Worm (Caenorhabditis elegans): Measurements from ENCODE around the gene dyc-1.

dyc-1 gene

DNA sequence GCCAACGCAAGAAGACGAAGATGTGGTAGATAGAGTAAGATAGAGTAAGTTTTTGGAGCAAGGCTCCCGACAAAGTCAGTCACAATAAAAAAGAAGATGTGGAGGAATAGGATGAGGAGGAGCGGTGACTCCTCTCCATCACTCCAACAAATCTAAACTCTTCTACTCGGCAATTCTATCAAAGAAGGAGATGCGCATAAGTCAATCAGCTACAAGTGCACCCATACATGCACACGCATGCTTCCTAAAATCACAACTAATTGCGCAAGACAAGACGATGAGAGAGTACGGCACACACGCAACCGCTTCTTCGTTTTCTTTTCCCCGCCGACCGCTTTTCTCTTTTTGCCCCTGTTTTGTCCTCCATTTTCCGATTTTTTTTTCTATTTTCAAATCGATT lies 1.7 kb upstream of the dyc-1 start:
- TF ChIP-seq lin-11 (tag; optimal IDR thresholded peaks at IDR 0.05), result no peak
- no peak for TF ChIP-seq ama-1 (optimal IDR thresholded peaks at IDR 0.05)
- TF ChIP-seq pha-2 (tag; optimal IDR thresholded peaks at IDR 0.05), result no peak
- TF ChIP-seq unc-42 (tag; optimal IDR thresholded peaks at IDR 0.05), result peak; percentile 89

DNA sequence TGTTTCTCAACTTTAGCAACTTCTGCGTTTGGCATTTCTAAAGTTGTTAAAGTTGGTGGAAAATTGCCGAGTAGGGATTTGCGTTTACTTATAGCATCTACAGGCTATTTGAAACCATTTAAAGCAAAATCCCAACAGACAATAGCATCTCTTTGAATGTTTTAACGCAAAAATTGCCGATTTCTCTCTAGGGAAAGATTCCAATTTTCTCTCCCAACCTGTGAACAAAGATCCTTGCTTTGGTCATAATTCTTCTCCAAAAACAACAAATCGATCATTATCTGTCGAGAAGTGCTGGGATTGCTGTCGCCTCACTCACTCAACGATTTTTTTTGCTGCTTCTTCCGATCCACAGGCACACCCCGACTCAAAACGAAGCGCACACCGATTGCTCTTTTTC lies 4.4 kb downstream of the dyc-1 start:
- TF ChIP-seq odd-2 (tag; optimal IDR thresholded peaks at IDR 0.05) (no peak), elt-2 (tag; optimal IDR thresholded peaks at IDR 0.05) (no peak), hlh-13 (GFP tag; optimal IDR thresholded peaks at IDR 0.05) (no peak), ceh-30 (tag; optimal IDR thresholded peaks at IDR 0.05) (no peak), syd-9 (tag; optimal IDR thresholded peaks at IDR 0.05) (no peak), F13H6.1 (tag; optimal IDR thresholded peaks at IDR 0.05) (no peak), elt-4 (tag; optimal IDR thresholded peaks at IDR 0.05) (no peak), pag-3 (tag; optimal IDR thresholded peaks at IDR 0.05; ENCODE audit: borderline replicate concordance) (no peak)

DNA sequence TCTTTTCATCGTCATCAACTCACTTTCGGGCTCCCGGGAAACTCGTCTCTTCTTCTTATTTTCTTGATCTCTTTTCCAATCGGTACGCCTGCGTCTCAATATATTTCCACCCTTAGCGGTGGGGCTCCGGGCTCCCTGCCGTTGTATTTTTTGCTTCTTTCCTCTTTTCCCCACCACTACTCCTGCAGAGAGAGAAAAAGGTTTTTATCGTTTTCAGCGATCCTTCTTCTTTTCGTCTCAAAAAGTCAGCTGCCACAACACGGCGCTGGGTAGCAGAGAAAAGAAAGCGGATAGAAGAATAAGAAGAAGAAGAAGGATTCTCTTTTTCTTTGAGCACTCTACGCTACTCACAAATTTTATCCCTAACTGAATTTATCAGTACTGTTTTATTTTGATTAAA lies 5.5 kb downstream of the dyc-1 start:
- no peak for TF ChIP-seq nhr-11 (tag; optimal IDR thresholded peaks at IDR 0.05)
- no peak for TF ChIP-seq ama-1 (optimal IDR thresholded peaks at IDR 0.05)
- no peak for TF ChIP-seq mec-3 (tag; optimal IDR thresholded peaks at IDR 0.05; ENCODE audit: borderline replicate concordance)
- no peak for TF ChIP-seq hlh-6 (tag; optimal IDR thresholded peaks at IDR 0.05)
- peak; percentile 23 for TF ChIP-seq nfya-1 (tag; optimal IDR thresholded peaks at IDR 0.05)
- TF ChIP-seq odd-2 (tag; optimal IDR thresholded peaks at IDR 0.05), result no peak
- TF ChIP-seq Y22D7AL.16 (tag; optimal IDR thresholded peaks at IDR 0.05), result no peak
- TF ChIP-seq ceh-34 (tag; optimal IDR thresholded peaks at IDR 0.05), result no peak
- no peak for TF ChIP-seq pax-1 (tag; optimal IDR thresholded peaks at IDR 0.05)
- TF ChIP-seq unc-55 (GFP tag; optimal IDR thresholded peaks at IDR 0.05), result peak; percentile 17
- TF ChIP-seq ztf-16 (tag; optimal IDR thresholded peaks at IDR 0.05), result no peak
- TF ChIP-seq ceh-9 (tag; optimal IDR thresholded peaks at IDR 0.05), result no peak
- no peak for TF ChIP-seq hlh-15 (tag; optimal IDR thresholded peaks at IDR 0.05)
- TF ChIP-seq fkh-10 (GFP tag; optimal IDR thresholded peaks at IDR 0.05), result no peak
- TF ChIP-seq unc-42 (tag; optimal IDR thresholded peaks at IDR 0.05), result no peak
- TF ChIP-seq F13H6.1 (tag; optimal IDR thresholded peaks at IDR 0.05), result no peak
- TF ChIP-seq ets-4 (tag; optimal IDR thresholded peaks at IDR 0.05), result no peak
- TF ChIP-seq rnt-1 (tag; optimal IDR thresholded peaks at IDR 0.05), result peak; percentile 18
- TF ChIP-seq pros-1 (tag; optimal IDR thresholded peaks at IDR 0.05), result no peak
- no peak for TF ChIP-seq gmeb-2 (tag; optimal IDR thresholded peaks at IDR 0.05)
- no peak for TF ChIP-seq zip-5 (tag; optimal IDR thresholded peaks at IDR 0.05)
- no peak for TF ChIP-seq hlh-8 (tag; optimal IDR thresholded peaks at IDR 0.05)
- no peak for TF ChIP-seq tbx-2 (tag; optimal IDR thresholded peaks at IDR 0.05)
- TF ChIP-seq pat-9 (tag; optimal IDR thresholded peaks at IDR 0.05), result no peak
- TF ChIP-seq pqm-1 (tag; optimal IDR thresholded peaks at IDR 0.05), result no peak
- TF ChIP-seq ceh-18 (tag; optimal IDR thresholded peaks at IDR 0.05), result peak; percentile 32
- no peak for TF ChIP-seq sox-4 (tag; optimal IDR thresholded peaks at IDR 0.05)
- no peak for TF ChIP-seq T23F11.4 (GFP tag; optimal IDR thresholded peaks at IDR 0.05)
- TF ChIP-seq sdc-2 (tag; optimal IDR thresholded peaks at IDR 0.05), result no peak

DNA sequence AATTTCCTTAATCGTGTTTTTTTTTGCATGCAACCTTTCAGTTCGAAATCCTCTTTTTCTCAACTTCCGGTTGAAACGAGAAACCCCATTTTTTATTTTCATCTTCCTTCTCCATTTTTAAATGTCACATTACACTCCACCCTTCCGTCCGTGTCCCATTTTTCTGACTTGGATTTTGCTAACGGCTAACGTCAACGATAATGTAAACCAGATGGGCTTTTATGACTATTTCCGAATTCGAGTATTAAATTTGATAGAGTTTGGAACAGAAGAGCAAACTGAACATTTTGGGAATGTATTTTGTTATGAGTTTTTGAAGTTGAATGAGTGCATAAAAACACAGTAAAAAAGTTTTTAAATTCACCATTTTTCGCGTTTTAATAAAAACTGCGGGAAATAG lies 6.4 kb downstream of the dyc-1 start:
- TF ChIP-seq ceh-18 (tag; optimal IDR thresholded peaks at IDR 0.05) (no peak), tbx-7 (tag; optimal IDR thresholded peaks at IDR 0.05) (no peak), ceh-6 (GFP tag; optimal IDR thresholded peaks at IDR 0.05) (no peak), ets-4 (tag; optimal IDR thresholded peaks at IDR 0.05) (no peak), hlh-13 (GFP tag; optimal IDR thresholded peaks at IDR 0.05) (no peak), pha-4 (tag; optimal IDR thresholded peaks at IDR 0.05) (no peak), sox-4 (tag; optimal IDR thresholded peaks at IDR 0.05) (no peak), ceh-30 (tag; optimal IDR thresholded peaks at IDR 0.05) (no peak), pha-2 (tag; optimal IDR thresholded peaks at IDR 0.05) (no peak), unc-86 (tag; optimal IDR thresholded peaks at IDR 0.05) (no peak), K09A11.1 (tag; optimal IDR thresholded peaks at IDR 0.05; ENCODE audit: insufficient read depth) (no peak), unc-42 (tag; optimal IDR thresholded peaks at IDR 0.05) (no peak), lin-11 (tag; optimal IDR thresholded peaks at IDR 0.05) (no peak)
